Fruit fly (Drosophila melanogaster) whole organism: Measurements from ENCODE around the gene Lasp.

Experiments
- CG8478 ChIP-seq: fragments of >200 bp; optimal IDR thresholded peaks from 2 replicates; lab custom pipeline; 2018; ENCODE audit warnings: inconsistent platforms
- Dll ChIP-seq: fragments of >200 bp; optimal IDR thresholded peaks from 2 replicates; lab custom pipeline; 2017
- EcR ChIP-seq, 2 experiments: fragments of >200 bp; optimal IDR thresholded peaks; 2 replicates each; lab custom pipeline; 2017; ENCODE audit warnings: missing biosample characterization in 2 of 2, missing genetic modification characterization in 2 of 2, missing genetic modification reagents in 2 of 2
- pan ChIP-seq: fragments of >200 bp; optimal IDR thresholded peaks from 2 replicates; lab custom pipeline; 2017
- psq ChIP-seq: fragments of >200 bp; optimal IDR thresholded peaks from 2 replicates; lab custom pipeline; 2017
- usp ChIP-seq: fragments of >200 bp; optimal IDR thresholded peaks from 2 replicates; lab custom pipeline; 2017; ENCODE audit warnings: missing biosample characterization, missing genetic modification characterization, mixed read lengths

Gene Lasp

DNA sequence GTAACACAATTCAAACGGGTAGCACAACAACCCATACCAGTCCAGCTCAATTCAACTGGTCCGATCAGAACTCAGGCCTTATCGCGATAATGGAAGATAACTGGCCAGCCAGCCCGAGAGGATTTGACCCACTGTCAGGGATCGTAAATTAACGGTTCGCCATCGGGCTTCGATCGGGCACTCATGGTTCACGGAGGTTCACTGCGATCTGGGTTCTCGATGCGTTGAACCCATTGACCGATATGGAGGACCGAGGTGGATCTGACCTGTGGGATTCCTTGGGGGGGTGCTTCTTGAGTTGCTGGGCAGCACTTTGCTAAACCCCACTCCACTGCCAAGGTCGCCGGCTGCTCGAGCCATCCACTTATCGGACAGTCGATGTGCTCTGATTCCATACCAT lies 42.7 kb downstream of the Lasp start:
- TF ChIP-seq CG8478 (lab: Kevin White, UChicago) (no peak), Dll (lab: Kevin White, UChicago) (no peak), usp (no peak), pan (lab: Kevin White, UChicago) (no peak), psq (lab: Kevin White, UChicago) (no peak), EcR (GFP tag; optimal IDR thresholded peaks at IDR 0.05; lab: Kevin White, UChicago) (no peak)

- TF ChIP-seq pan (lab: Kevin White, UChicago) (no peak), Dll (lab: Kevin White, UChicago) (no peak), psq (lab: Kevin White, UChicago) (no peak), usp (no peak), CG8478 (lab: Kevin White, UChicago) (no peak), EcR (GFP tag; optimal IDR thresholded peaks at IDR 0.05; lab: Kevin White, UChicago) (no peak)
These were observed 43.6 kb downstream of the Lasp start, which contains the start of gene Galphaf for dm6 chr3L:16667663-16668465. TSS of gene Galphaf (minus strand) at chr3L:16667934.

dm6 chr3L:16666429-16667005 lies 45.0 kb downstream of the Lasp start:
- TF ChIP-seq psq (lab: Kevin White, UChicago): no peak
- no peak for TF ChIP-seq pan (lab: Kevin White, UChicago)
- TF ChIP-seq Dll (lab: Kevin White, UChicago): no peak
- TF ChIP-seq CG8478 (lab: Kevin White, UChicago): no peak
- TF ChIP-seq EcR (GFP tag; optimal IDR thresholded peaks at IDR 0.05; lab: Kevin White, UChicago): no peak
- TF ChIP-seq usp: no peak

DNA sequence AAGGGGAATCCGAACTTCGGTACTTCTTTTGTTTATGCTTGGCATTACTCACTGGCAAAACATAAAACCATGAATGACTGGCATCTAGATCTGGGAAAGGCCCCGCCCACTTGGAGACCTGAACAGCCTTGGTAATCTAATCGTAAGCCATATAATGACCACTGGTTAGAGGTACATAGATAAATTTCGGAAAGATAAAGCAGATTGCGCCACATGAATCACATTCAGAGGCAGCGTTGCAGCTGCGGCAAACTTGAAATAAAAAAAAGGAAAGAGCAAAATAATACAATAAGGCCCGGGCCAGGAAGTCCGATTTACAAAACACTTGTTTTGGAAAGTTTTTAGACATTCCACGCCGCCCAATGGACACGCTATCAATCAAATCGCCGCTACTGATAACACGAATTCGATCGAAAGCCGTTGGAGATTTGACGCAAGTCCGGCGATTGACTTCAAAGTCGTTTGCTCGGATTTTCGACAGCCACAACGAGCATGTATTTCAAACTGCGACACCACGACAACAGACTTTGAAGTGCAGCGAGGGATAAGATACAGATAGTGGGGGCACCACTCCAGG lies 47.2 kb downstream of the Lasp start:
- TF ChIP-seq usp: no peak
- TF ChIP-seq CG8478 (lab: Kevin White, UChicago): no peak
- no peak for TF ChIP-seq Dll (lab: Kevin White, UChicago)
- TF ChIP-seq psq (lab: Kevin White, UChicago): no peak
- no peak for TF ChIP-seq EcR (GFP tag; optimal IDR thresholded peaks at IDR 0.05; lab: Kevin White, UChicago)
- TF ChIP-seq pan (lab: Kevin White, UChicago): no peak

DNA sequence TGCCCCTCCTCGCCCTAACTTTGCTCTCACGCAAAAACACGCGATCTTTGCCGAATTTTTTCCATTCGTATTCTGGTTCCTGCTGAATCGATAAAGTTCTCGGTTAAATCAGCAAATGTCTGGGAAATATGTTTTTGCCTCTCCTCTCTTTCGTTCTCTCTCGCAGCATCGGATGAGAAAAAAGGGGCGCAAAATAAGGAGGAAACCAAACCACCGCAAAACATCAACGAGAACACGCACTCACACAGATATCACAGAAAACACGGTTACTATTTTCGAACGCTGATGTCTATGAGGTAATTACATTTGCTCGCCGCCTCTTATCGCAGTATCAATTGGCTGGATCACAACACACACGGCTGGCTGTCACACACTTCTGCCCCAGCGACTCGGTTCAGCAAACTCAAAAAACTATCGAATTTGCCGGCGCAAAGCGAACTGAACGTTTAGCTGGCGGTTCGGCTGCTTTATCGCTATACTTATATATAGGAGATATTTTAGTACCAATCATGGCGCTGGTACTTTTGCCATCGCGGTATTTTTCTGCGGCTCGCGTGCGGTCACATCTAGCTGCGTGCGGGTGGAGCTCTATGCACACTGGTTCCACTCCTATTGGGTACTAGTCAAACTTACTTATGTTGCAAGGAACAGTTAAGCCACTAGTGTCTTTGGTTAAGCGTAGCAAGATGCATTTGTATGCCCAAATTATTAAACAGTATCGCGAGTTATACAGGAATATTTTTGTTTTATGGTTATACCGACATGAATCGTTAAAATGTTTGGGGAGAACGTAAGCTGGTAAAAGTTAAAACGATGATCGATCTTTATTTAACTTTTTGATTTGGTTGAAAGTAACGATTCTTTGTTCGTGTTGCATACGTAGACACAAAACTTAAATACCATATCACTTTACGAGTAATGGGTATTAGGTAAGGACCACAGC lies 50.0 kb downstream of the Lasp start, which contains the start of gene Baldspot:
Gene Baldspot, minus strand, starts transcription at position 449 of the 943 bp plus-strand sequence.
- TF ChIP-seq pan (lab: Kevin White, UChicago) (peak; percentile 74), CG8478 (lab: Kevin White, UChicago) (no peak)

DNA sequence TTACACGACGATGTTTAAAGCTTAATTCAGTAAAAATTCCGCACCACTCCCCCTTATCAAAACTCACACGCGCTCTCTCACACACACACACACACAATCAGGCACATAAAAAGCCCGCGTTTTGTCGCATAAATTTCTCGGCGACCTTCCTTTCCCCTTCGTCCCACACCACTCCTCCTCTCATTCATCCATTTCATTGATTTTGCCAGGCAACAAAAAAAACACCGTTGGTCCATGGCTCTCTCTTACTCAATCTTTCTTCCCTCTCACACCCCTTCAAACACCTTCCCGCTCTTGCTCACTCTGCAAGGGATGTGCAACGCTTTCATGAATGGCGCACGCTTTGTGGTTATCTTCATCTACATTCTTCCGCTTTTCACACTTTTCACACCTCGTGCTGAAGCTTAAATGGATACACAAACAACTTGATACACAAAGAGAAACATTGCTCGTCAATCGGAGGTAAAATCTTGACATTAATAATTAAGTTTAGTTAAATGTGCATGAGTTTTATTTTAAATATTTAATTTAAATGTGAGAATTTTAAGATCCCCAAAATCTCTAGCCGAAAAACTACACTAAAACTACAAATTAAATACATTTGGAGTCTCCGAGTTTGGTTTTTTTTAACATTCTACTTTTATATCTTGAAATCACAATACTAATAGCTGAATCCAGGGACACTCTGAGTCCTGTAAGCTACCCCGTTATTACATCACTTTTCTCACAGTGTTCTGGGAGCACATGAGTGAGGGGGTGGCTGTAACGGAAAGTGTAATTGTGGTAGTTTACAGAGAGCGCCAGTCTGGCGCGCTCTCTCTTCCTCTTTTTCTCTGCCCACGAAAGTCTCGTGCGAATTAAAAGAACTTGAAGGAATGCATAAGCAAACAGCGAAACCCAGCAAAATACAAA lies 51.3 kb downstream of the Lasp start:
- TF ChIP-seq usp (no peak), CG8478 (lab: Kevin White, UChicago) (no peak), EcR (GFP tag; optimal IDR thresholded peaks at IDR 0.05; lab: Kevin White, UChicago) (no peak), Dll (lab: Kevin White, UChicago) (no peak), pan (lab: Kevin White, UChicago) (no peak), psq (lab: Kevin White, UChicago) (no peak)

dm6 chr3L:16659099-16659498 lies 52.4 kb downstream of the Lasp start:
- TF ChIP-seq pan (lab: Kevin White, UChicago) (no peak), CG8478 (lab: Kevin White, UChicago) (no peak), EcR (GFP tag; optimal IDR thresholded peaks at IDR 0.05; lab: Kevin White, UChicago) (no peak), usp (no peak), psq (lab: Kevin White, UChicago) (no peak), Dll (lab: Kevin White, UChicago) (no peak)

- no peak for TF ChIP-seq Dll (lab: Kevin White, UChicago)
- no peak for TF ChIP-seq CG8478 (lab: Kevin White, UChicago)
- TF ChIP-seq EcR (GFP tag; optimal IDR thresholded peaks at IDR 0.05; lab: Kevin White, UChicago): no peak
- no peak for TF ChIP-seq pan (lab: Kevin White, UChicago)
- no peak for TF ChIP-seq usp
- TF ChIP-seq psq (lab: Kevin White, UChicago): no peak
These were observed 54.5 kb downstream of the Lasp start for dm6 chr3L:16657014-16657413.

DNA sequence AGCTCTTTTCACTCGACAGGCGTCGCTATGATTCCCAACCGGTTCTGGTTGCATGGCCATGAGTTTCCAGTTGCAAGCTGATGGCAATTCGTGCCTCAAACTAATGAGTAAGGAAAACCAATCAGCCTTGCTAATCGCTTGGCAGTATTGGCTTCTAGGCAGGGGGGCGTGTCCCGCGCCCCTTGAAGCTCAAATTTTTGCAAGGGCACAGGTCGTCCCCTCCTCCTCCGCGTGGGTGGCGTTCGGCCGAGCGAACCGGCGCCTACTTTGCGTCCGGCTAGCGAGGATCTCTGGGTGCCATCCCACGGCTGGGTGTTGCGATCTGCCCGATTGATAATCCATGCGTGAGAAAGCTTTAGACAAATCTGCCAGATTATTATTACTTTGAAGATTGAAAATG lies 57.8 kb downstream of the Lasp start:
- TF ChIP-seq pan (lab: Kevin White, UChicago) (no peak), usp (no peak), psq (lab: Kevin White, UChicago) (no peak), EcR (GFP tag; optimal IDR thresholded peaks at IDR 0.05; lab: Kevin White, UChicago) (no peak), Dll (lab: Kevin White, UChicago) (no peak), CG8478 (lab: Kevin White, UChicago) (no peak)

DNA sequence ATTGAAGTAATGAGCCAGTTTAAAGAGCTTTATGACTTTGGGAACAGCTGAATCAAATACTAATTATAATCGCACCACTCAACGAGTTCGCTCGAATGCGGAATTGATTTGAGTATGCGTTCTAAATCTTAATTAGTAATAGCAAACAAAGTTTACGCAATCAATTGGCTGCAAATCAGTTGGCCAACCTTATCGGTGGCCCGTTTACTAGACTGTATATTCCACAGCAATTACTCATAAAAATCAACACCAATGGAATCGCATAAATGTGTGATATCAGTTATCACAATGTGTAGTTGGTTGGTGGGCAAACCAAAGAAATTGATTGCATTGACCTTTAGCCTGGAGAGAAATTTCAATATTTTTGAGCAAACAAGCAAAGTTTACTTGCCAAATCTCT lies 58.9 kb downstream of the Lasp start:
- TF ChIP-seq Dll (lab: Kevin White, UChicago) (no peak), usp (no peak), psq (lab: Kevin White, UChicago) (no peak), pan (lab: Kevin White, UChicago) (no peak)
